Worm (Caenorhabditis elegans) whole organism, early embryonic: ENCODE measurements around the gene cup-16.

Source experiments
- B0310.2 ChIP-seq: sonication (generic microtip); optimal IDR thresholded peaks from 2 replicates; lab custom pipeline; 2016; ENCODE audit warnings: mild to moderate bottlenecking, missing genetic modification characterization, missing compliant biosample characterization
- F13C5.2 ChIP-seq: sonication (generic microtip); optimal IDR thresholded peaks from 2 replicates; lab custom pipeline; 2017; ENCODE audit warnings: mild to moderate bottlenecking, missing genetic modification characterization, inconsistent platforms, missing compliant biosample characterization
- aly-1 ChIP-seq: sonication (generic microtip); optimal IDR thresholded peaks from 2 replicates; lab custom pipeline; 2016; ENCODE audit warnings: missing genetic modification characterization, missing compliant biosample characterization
- ama-1 ChIP-seq: fragments of 150-350 bp; optimal IDR thresholded peaks from 2 replicates; lab custom pipeline; 2014
- ets-7 ChIP-seq: sonication (generic microtip); optimal IDR thresholded peaks from 2 replicates; lab custom pipeline; 2016; ENCODE audit warnings: missing genotype, missing genetic modification characterization, missing compliant biosample characterization
- flt-1 ChIP-seq: fragments of 200-800 bp; sonication (Bioruptor generic); IDR thresholded peaks from 2 replicates; pipeline ENCODE4 v1.3.6; 2022; ENCODE audit warnings: missing genetic modification characterization, missing compliant biosample characterization
- hnd-1 ChIP-seq: sonication (generic microtip); optimal IDR thresholded peaks from 2 replicates; lab custom pipeline; 2016; ENCODE audit warnings: missing genetic modification characterization, missing compliant biosample characterization
- pes-1 ChIP-seq: fragments of 200-800 bp; sonication (Bioruptor generic); IDR thresholded peaks from 2 replicates; pipeline ENCODE4 v1.3.6; 2022; ENCODE audit warnings: missing genetic modification reagents, missing genetic modification characterization, missing compliant biosample characterization
- tbx-11 ChIP-seq: fragments of 200-800 bp; sonication (Bioruptor generic); IDR thresholded peaks from 2 replicates; pipeline ENCODE4 v1.3.6; 2022; ENCODE audit warnings: missing genetic modification characterization, missing compliant biosample characterization
- tbx-37 ChIP-seq: fragments of 200-800 bp; sonication (Bioruptor generic); conservative IDR thresholded peaks from 2 replicates; pipeline ENCODE4 v1.3.6; 2022; ENCODE audit warnings: missing genetic modification reagents, missing genetic modification characterization, missing compliant biosample characterization
- tra-4 ChIP-seq: sonication (generic microtip); optimal IDR thresholded peaks from 2 replicates; lab custom pipeline; 2017; ENCODE audit warnings: missing genetic modification characterization, missing compliant biosample characterization

DNA sequence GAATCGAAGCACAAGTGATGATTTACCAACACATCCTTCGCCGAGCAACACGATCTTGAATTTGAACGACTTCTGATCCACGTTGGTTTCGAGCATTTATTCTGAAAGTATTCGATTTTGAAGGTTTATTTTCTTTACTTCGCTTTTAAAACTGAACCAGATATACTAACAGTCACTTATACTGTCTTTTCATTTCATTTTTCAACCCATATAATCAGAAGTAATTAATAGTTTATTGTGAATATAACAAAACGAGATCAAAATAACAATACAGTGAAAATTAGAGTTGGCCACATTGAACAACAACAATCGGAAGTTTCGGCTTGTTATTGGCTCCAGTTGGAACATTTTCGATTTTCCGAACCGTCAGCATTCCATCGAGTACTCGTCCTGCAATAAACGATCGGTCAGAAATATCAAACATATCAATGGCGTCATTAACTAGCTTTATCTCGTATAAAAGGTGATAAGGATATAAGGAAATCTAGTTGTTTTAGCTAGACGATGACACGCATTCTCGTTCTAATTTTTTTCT is 8.0 kb downstream of the cup-16 start, which contains the start of the genes rab-21 and T01B7.13:
- TF ChIP-seq ama-1 (lab: Kevin White, UChicago), result no peak
- no peak for TF ChIP-seq hnd-1
- no peak for TF ChIP-seq tra-4 (tag; lab: Kevin White, UChicago)
- no peak for TF ChIP-seq tbx-37 (GFP tag; lab: Robert Waterston, UW)
- no peak for TF ChIP-seq pes-1 (GFP tag; lab: Robert Waterston, UW)
- TF ChIP-seq ets-7, result no peak
- TF ChIP-seq aly-1 (tag; lab: Kevin White, UChicago), result no peak
- TF ChIP-seq B0310.2 (tag; lab: Kevin White, UChicago), result no peak
- TF ChIP-seq flt-1 (GFP tag; lab: Robert Waterston, UW), result no peak
- TF ChIP-seq tbx-11 (GFP tag; lab: Robert Waterston, UW), result no peak
- no peak for TF ChIP-seq F13C5.2 (tag; lab: Kevin White, UChicago)
